Worm (Caenorhabditis elegans): ENCODE results near the gene col-102.

ce11 chrIV:607628-608027, 3.4 kb downstream of the col-102 start:
- no peak for TF ChIP-seq fos-1 (tag; optimal IDR thresholded peaks at IDR 0.05)
- TF ChIP-seq nhr-10 (tag; optimal IDR thresholded peaks at IDR 0.05): no peak
- no peak for TF ChIP-seq snpc-4 (tag; optimal IDR thresholded peaks at IDR 0.05)

All from whole organism, L2 larva.